Worm (Caenorhabditis elegans) whole organism, late embryonic: Measurements from ENCODE around the gene nspe-8.

ENCODE experiments used
- C38D4.7 ChIP-seq: fragments of 200-800 bp; sonication (Bioruptor generic); optimal IDR thresholded peaks from 2 replicates; lab custom pipeline; 2018; ENCODE audit warnings: mild to moderate bottlenecking, missing genetic modification characterization, moderate library complexity, missing compliant biosample characterization
- F13H6.1 ChIP-seq: sonication (generic microtip); optimal IDR thresholded peaks from 2 replicates; lab custom pipeline; 2016; ENCODE audit warnings: missing genetic modification characterization, missing compliant biosample characterization
- K02D7.2 ChIP-seq: sonication (generic microtip); optimal IDR thresholded peaks from 2 replicates; lab custom pipeline; 2017; ENCODE audit warnings: mild to moderate bottlenecking, missing genetic modification characterization, missing compliant biosample characterization
- K09A11.1 ChIP-seq: sonication (generic microtip); optimal IDR thresholded peaks from 2 replicates; lab custom pipeline; 2017; ENCODE audit warnings: antibody characterized with exemption, mild to moderate bottlenecking, missing genetic modification characterization, missing compliant biosample characterization; ENCODE audit not compliant: insufficient read depth
- ahr-1 ChIP-seq: sonication (generic microtip); optimal IDR thresholded peaks from 2 replicates; lab custom pipeline; 2016; ENCODE audit warnings: missing genetic modification characterization, missing compliant biosample characterization
- ceh-18 ChIP-seq: sonication (generic microtip); optimal IDR thresholded peaks from 2 replicates; lab custom pipeline; 2016; ENCODE audit warnings: missing genetic modification characterization, missing compliant biosample characterization
- ceh-22 ChIP-seq: sonication (generic microtip); optimal IDR thresholded peaks from 2 replicates; lab custom pipeline; 2017; ENCODE audit warnings: missing biosample characterization, missing genetic modification characterization
- ceh-31 ChIP-seq: sonication (generic microtip); optimal IDR thresholded peaks from 2 replicates; lab custom pipeline; 2016; ENCODE audit warnings: missing genetic modification characterization, missing compliant biosample characterization
- fkh-10 ChIP-seq: fragments of 150-350 bp; optimal IDR thresholded peaks from 2 replicates; lab custom pipeline; 2014; ENCODE audit warnings: missing biosample characterization, missing genetic modification reagents, missing genetic modification characterization
- hlh-13 ChIP-seq: fragments of 200-800 bp; sonication (Bioruptor generic); optimal IDR thresholded peaks from 2 replicates; lab custom pipeline; 2018; ENCODE audit warnings: mild to moderate bottlenecking, missing genetic modification characterization, missing compliant biosample characterization
- lin-11 ChIP-seq: fragments of 200-800 bp; sonication (Bioruptor generic); optimal IDR thresholded peaks from 2 replicates; lab custom pipeline; 2018; ENCODE audit warnings: mild to moderate bottlenecking, missing genetic modification characterization, missing compliant biosample characterization
- npax-4 ChIP-seq: sonication (generic microtip); optimal IDR thresholded peaks from 2 replicates; lab custom pipeline; 2016; ENCODE audit warnings: missing genetic modification characterization, missing compliant biosample characterization
- pag-3 ChIP-seq: sonication (generic microtip); optimal IDR thresholded peaks from 2 replicates; lab custom pipeline; 2016; ENCODE audit warnings: missing compliant biosample characterization, missing genetic modification characterization, borderline replicate concordance
- pha-2 ChIP-seq: sonication (generic microtip); optimal IDR thresholded peaks from 2 replicates; lab custom pipeline; 2017; ENCODE audit warnings: mild to moderate bottlenecking, missing genetic modification characterization, missing compliant biosample characterization
- pha-4 ChIP-seq: fragments of 150-350 bp; optimal IDR thresholded peaks from 2 replicates; lab custom pipeline; 2018; ENCODE audit warnings: missing biosample characterization, missing genetic modification reagents, missing genetic modification characterization
- rnt-1 ChIP-seq: sonication (generic microtip); optimal IDR thresholded peaks from 2 replicates; lab custom pipeline; 2016; ENCODE audit warnings: missing genetic modification characterization, missing compliant biosample characterization
- sdc-2 ChIP-seq: sonication (generic microtip); optimal IDR thresholded peaks from 2 replicates; lab custom pipeline; 2016; ENCODE audit warnings: missing genotype, missing genetic modification characterization, missing compliant biosample characterization
- sox-2 ChIP-seq: fragments of 200-800 bp; sonication (Bioruptor generic); IDR thresholded peaks from 2 replicates; pipeline ENCODE4 v1.3.6; 2022; ENCODE audit warnings: missing genetic modification reagents, missing genetic modification characterization, missing compliant biosample characterization
- tbx-2 ChIP-seq: sonication (generic microtip); optimal IDR thresholded peaks from 2 replicates; lab custom pipeline; 2016; ENCODE audit warnings: missing genetic modification characterization, missing compliant biosample characterization
- tbx-7 ChIP-seq: sonication (generic microtip); optimal IDR thresholded peaks from 2 replicates; lab custom pipeline; 2016; ENCODE audit warnings: missing genotype, missing genetic modification characterization, missing compliant biosample characterization

nspe-8 gene

DNA sequence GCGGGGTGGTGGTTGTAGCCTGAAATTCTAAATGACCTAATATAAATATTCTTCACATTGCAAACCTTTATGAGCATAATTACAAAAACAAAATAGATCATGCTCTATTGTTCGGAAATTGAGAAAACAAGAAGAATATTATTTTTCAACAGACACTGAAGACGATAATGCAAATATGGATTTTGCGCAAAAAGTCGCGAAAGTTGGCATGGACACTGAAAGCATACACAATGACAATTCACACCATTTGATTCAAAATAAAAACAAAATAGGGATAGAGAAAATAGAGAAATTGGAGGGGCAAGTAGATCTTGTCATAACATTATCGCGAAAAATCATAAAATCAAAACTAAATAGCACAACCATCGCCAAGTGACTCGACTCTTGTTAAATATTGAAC, 49.0 kb downstream of the nspe-8 start, which contains the start of gene Y38E10A.35:
TSS of gene Y38E10A.35 (minus strand) at position 101 of the 400 bp plus-strand sequence.
- TF ChIP-seq ahr-1, result no peak
- no peak for TF ChIP-seq lin-11 (tag; lab: Kevin White, UChicago)
- no peak for TF ChIP-seq F13H6.1 (tag; lab: Kevin White, UChicago)
- no peak for TF ChIP-seq C38D4.7
- no peak for TF ChIP-seq sox-2 (GFP tag; lab: Robert Waterston, UW)
- no peak for TF ChIP-seq npax-4 (tag; lab: Kevin White, UChicago)
- TF ChIP-seq pag-3 (tag; lab: Kevin White, UChicago), result no peak
- TF ChIP-seq hlh-13, result no peak
- no peak for TF ChIP-seq tbx-2 (tag; lab: Kevin White, UChicago)
- TF ChIP-seq pha-4 (tag; lab: Kevin White, UChicago), result no peak
- no peak for TF ChIP-seq ceh-31 (tag; lab: Kevin White, UChicago)
- TF ChIP-seq pha-2, result no peak
- TF ChIP-seq rnt-1 (tag; lab: Kevin White, UChicago), result no peak
- no peak for TF ChIP-seq K09A11.1 (tag; lab: Kevin White, UChicago)
- no peak for TF ChIP-seq ceh-18
- no peak for TF ChIP-seq fkh-10 (GFP tag; lab: Kevin White, UChicago)
- TF ChIP-seq tbx-7 (tag; lab: Kevin White, UChicago), result no peak
- TF ChIP-seq ceh-22, result no peak
- no peak for TF ChIP-seq sdc-2 (tag; lab: Kevin White, UChicago)
- no peak for TF ChIP-seq K02D7.2 (tag; lab: Kevin White, UChicago)
